Worm (Caenorhabditis elegans) whole organism, L2 larva: ENCODE data around the gene str-264.
A peak's percentile ranks its signal among the peaks of the same experiment; 100 is the strongest.

ENCODE experiments used
- C34F6.9 ChIP-seq: fragments of 150-350 bp; optimal IDR thresholded peaks from 2 replicates; lab custom pipeline; 2014; ENCODE audit warnings: missing biosample characterization, missing genetic modification characterization
- F13H6.1 ChIP-seq: sonication (generic microtip); optimal IDR thresholded peaks from 2 replicates; lab custom pipeline; 2016; ENCODE audit warnings: missing genetic modification characterization, missing compliant biosample characterization
- R02D3.7 ChIP-seq: fragments of 150-350 bp; optimal IDR thresholded peaks from 2 replicates; lab custom pipeline; 2014; ENCODE audit warnings: missing biosample characterization, missing genetic modification characterization
- Y55F3AM.14 ChIP-seq: fragments of 200-800 bp; sonication (Bioruptor generic); optimal IDR thresholded peaks from 2 replicates; lab custom pipeline; 2018; ENCODE audit warnings: mild to moderate bottlenecking, missing genetic modification characterization, missing compliant biosample characterization
- ZK546.5 ChIP-seq: sonication (generic microtip); optimal IDR thresholded peaks from 2 replicates; lab custom pipeline; 2017; ENCODE audit warnings: missing biosample characterization, missing genetic modification characterization
- alr-1 ChIP-seq: fragments of 150-350 bp; optimal IDR thresholded peaks from 2 replicates; lab custom pipeline; 2014; ENCODE audit warnings: missing biosample characterization, missing genetic modification characterization
- aly-2 ChIP-seq: fragments of 150-350 bp; optimal IDR thresholded peaks from 2 replicates; lab custom pipeline; 2014; ENCODE audit warnings: missing biosample characterization, missing genetic modification characterization
- ama-1 ChIP-seq: fragments of 150-350 bp; optimal IDR thresholded peaks from 2 replicates; lab custom pipeline; 2018; ENCODE audit warnings: inconsistent platforms
- ceh-82 ChIP-seq: fragments of 150-350 bp; optimal IDR thresholded peaks from 2 replicates; lab custom pipeline; 2014; ENCODE audit warnings: missing biosample characterization, missing genetic modification characterization
- crh-2 ChIP-seq: sonication (generic microtip); optimal IDR thresholded peaks from 2 replicates; lab custom pipeline; 2017; ENCODE audit warnings: missing biosample characterization, missing genetic modification characterization
- dmd-4 ChIP-seq: sonication (generic microtip); optimal IDR thresholded peaks from 2 replicates; lab custom pipeline; 2017; ENCODE audit warnings: missing biosample characterization, missing genetic modification characterization
- egl-27 ChIP-seq: sonication (generic microtip); optimal IDR thresholded peaks from 3 replicates; lab custom pipeline; 2017; ENCODE audit warnings: missing biosample characterization, missing genetic modification reagents, missing genetic modification characterization
- elt-1 ChIP-seq: fragments of 150-350 bp; optimal IDR thresholded peaks from 2 replicates; lab custom pipeline; 2014; ENCODE audit warnings: missing biosample characterization, missing genetic modification characterization
- fos-1 ChIP-seq: fragments of 150-350 bp; optimal IDR thresholded peaks from 2 replicates; lab custom pipeline; 2014; ENCODE audit warnings: missing biosample characterization, missing genetic modification characterization
- gmeb-1 ChIP-seq: fragments of 150-350 bp; optimal IDR thresholded peaks from 2 replicates; lab custom pipeline; 2014; ENCODE audit warnings: missing biosample characterization, missing genetic modification characterization
- lin-39 ChIP-seq: fragments of 150-350 bp; optimal IDR thresholded peaks from 2 replicates; lab custom pipeline; 2014; ENCODE audit warnings: missing biosample characterization, missing genetic modification reagents, missing genetic modification characterization
- lsy-2 ChIP-seq, 2 experiments: fragments of 150-350 bp in 1 of 2; sonication (generic microtip) in 1 of 2; optimal IDR thresholded peaks; 2 replicates each; lab custom pipeline; 2014 to 2017; ENCODE audit warnings: missing biosample characterization in 2 of 2, missing genetic modification characterization in 2 of 2
- mab-5 ChIP-seq: fragments of 150-350 bp; optimal IDR thresholded peaks from 2 replicates; lab custom pipeline; 2014; ENCODE audit warnings: missing biosample characterization, missing genetic modification characterization
- mdl-1 ChIP-seq, 2 experiments: fragments of 150-350 bp in 1 of 2; sonication (generic microtip) in 1 of 2; optimal IDR thresholded peaks; 2 replicates each; lab custom pipeline; 2017; ENCODE audit warnings: missing biosample characterization in 2 of 2, missing genetic modification characterization in 2 of 2
- nhr-10 ChIP-seq: sonication (generic microtip); optimal IDR thresholded peaks from 2 replicates; lab custom pipeline; 2017; ENCODE audit warnings: missing biosample characterization, missing genetic modification characterization
- nhr-129 ChIP-seq: fragments of 150-350 bp; optimal IDR thresholded peaks from 2 replicates; lab custom pipeline; 2014; ENCODE audit warnings: missing biosample characterization, missing genetic modification characterization
- nhr-21 ChIP-seq: fragments of 150-350 bp; optimal IDR thresholded peaks from 2 replicates; lab custom pipeline; 2014; ENCODE audit warnings: missing biosample characterization, missing genetic modification characterization
- nhr-25 ChIP-seq: fragments of 150-350 bp; sonication (generic microtip); optimal IDR thresholded peaks from 3 replicates; lab custom pipeline; 2014; ENCODE audit warnings: missing biosample characterization, missing genetic modification characterization
- nhr-77 ChIP-seq: fragments of 150-350 bp; optimal IDR thresholded peaks from 2 replicates; lab custom pipeline; 2014; ENCODE audit warnings: missing biosample characterization, missing genetic modification characterization
- sem-4 ChIP-seq: fragments of 150-350 bp; optimal IDR thresholded peaks from 2 replicates; lab custom pipeline; 2014; ENCODE audit warnings: missing biosample characterization, missing genetic modification reagents, missing genetic modification characterization
- skn-1 ChIP-seq: sonication (generic microtip); optimal IDR thresholded peaks from 2 replicates; lab custom pipeline; 2017; ENCODE audit warnings: missing biosample characterization, missing genetic modification characterization
- sma-3 ChIP-seq: sonication (generic microtip); optimal IDR thresholded peaks from 2 replicates; lab custom pipeline; 2016; ENCODE audit warnings: missing genetic modification reagents, missing genetic modification characterization, missing compliant biosample characterization
- snpc-4 ChIP-seq: fragments of 150-350 bp; optimal IDR thresholded peaks from 2 replicates; lab custom pipeline; 2014; ENCODE audit warnings: missing biosample characterization, missing genetic modification characterization
- unc-39 ChIP-seq: fragments of 150-350 bp; optimal IDR thresholded peaks from 2 replicates; lab custom pipeline; 2014; ENCODE audit warnings: missing biosample characterization, missing genetic modification characterization
- unc-62 ChIP-seq: fragments of 150-350 bp; optimal IDR thresholded peaks from 2 replicates; lab custom pipeline; 2014; ENCODE audit warnings: missing biosample characterization, missing genetic modification reagents, missing genetic modification characterization
- zag-1 ChIP-seq: fragments of 150-350 bp; optimal IDR thresholded peaks from 2 replicates; lab custom pipeline; 2014; ENCODE audit warnings: missing biosample characterization, missing genetic modification characterization
- ztf-11 ChIP-seq: sonication (generic microtip); optimal IDR thresholded peaks from 2 replicates; lab custom pipeline; 2017; ENCODE audit warnings: missing biosample characterization, missing genetic modification characterization
- ztf-4 ChIP-seq: fragments of 150-350 bp; optimal IDR thresholded peaks from 2 replicates; lab custom pipeline; 2014; ENCODE audit warnings: missing biosample characterization, missing genetic modification characterization

str-264 gene

ce11 chrV:15492518-15492917, at the start of gene str-264:
str-264 (minus strand) TSS chrV:15492618.
- TF ChIP-seq elt-1: no peak
- no peak for TF ChIP-seq egl-27 (tag; lab: Kevin White, UChicago)
- TF ChIP-seq lin-39 (tag; lab: Kevin White, UChicago): no peak
- no peak for TF ChIP-seq alr-1 (tag; lab: Kevin White, UChicago)
- TF ChIP-seq nhr-10 (tag; lab: Kevin White, UChicago): no peak
- TF ChIP-seq lsy-2 (tag; optimal IDR thresholded peaks at IDR 0.05; lab: Kevin White, UChicago): no peak
- no peak for TF ChIP-seq sem-4 (tag; lab: Kevin White, UChicago)
- no peak for TF ChIP-seq nhr-25 (tag; lab: Kevin White, UChicago)
- TF ChIP-seq Y55F3AM.14 (GFP tag; lab: Kevin White, UChicago): no peak
- no peak for TF ChIP-seq ztf-11 (tag; lab: Kevin White, UChicago)
- TF ChIP-seq unc-39 (tag; lab: Kevin White, UChicago): no peak
- TF ChIP-seq ZK546.5 (tag; lab: Kevin White, UChicago): no peak
- no peak for TF ChIP-seq zag-1 (tag; lab: Kevin White, UChicago)
- TF ChIP-seq mab-5 (tag; lab: Kevin White, UChicago): no peak
- TF ChIP-seq nhr-21: no peak
- TF ChIP-seq crh-2 (tag; lab: Kevin White, UChicago): no peak
- TF ChIP-seq mdl-1 (tag; optimal IDR thresholded peaks at IDR 0.05; lab: Kevin White, UChicago): no peak
- TF ChIP-seq fos-1 (tag; lab: Kevin White, UChicago): no peak
- TF ChIP-seq F13H6.1: no peak
- TF ChIP-seq, all 48 proteins: peak for 0

ce11 chrV:15537923-15538322, 45.5 kb upstream of the str-264 start, which contains the start of gene prde-1:
prde-1 (plus strand) TSS chrV:15538244.
- TF ChIP-seq nhr-25 (tag; lab: Kevin White, UChicago): no peak
- TF ChIP-seq aly-2 (tag; lab: Kevin White, UChicago): no peak
- TF ChIP-seq zag-1 (tag; lab: Kevin White, UChicago): no peak
- TF ChIP-seq F13H6.1: no peak
- no peak for TF ChIP-seq ceh-82 (tag; lab: Kevin White, UChicago)
- TF ChIP-seq ZK546.5 (tag; lab: Kevin White, UChicago): no peak
- TF ChIP-seq nhr-129 (tag; lab: Kevin White, UChicago): no peak
- TF ChIP-seq, all 48 proteins: peak for 0

ce11 chrV:15536320-15536719, 43.9 kb upstream of the str-264 start, which contains the start of gene F21A3.4:
F21A3.4 (plus strand) TSS chrV:15536620.
- TF ChIP-seq ceh-82 (tag; lab: Kevin White, UChicago): no peak
- no peak for TF ChIP-seq egl-27 (tag; lab: Kevin White, UChicago)
- TF ChIP-seq gmeb-1 (tag; lab: Kevin White, UChicago): no peak
- no peak for TF ChIP-seq snpc-4 (tag; lab: Kevin White, UChicago)
- TF ChIP-seq F13H6.1: no peak
- TF ChIP-seq nhr-77 (tag; lab: Kevin White, UChicago): no peak
- no peak for TF ChIP-seq ztf-4 (tag; lab: Kevin White, UChicago)
- no peak for TF ChIP-seq nhr-21
- no peak for TF ChIP-seq C34F6.9
- no peak for TF ChIP-seq dmd-4 (tag; lab: Kevin White, UChicago)
- no peak for TF ChIP-seq aly-2 (tag; lab: Kevin White, UChicago)
- no peak for TF ChIP-seq unc-62 (GFP tag; lab: Kevin White, UChicago)
- no peak for TF ChIP-seq crh-2 (tag; lab: Kevin White, UChicago)
- TF ChIP-seq Y55F3AM.14 (GFP tag; lab: Kevin White, UChicago): no peak
- TF ChIP-seq ama-1: no peak

DNA sequence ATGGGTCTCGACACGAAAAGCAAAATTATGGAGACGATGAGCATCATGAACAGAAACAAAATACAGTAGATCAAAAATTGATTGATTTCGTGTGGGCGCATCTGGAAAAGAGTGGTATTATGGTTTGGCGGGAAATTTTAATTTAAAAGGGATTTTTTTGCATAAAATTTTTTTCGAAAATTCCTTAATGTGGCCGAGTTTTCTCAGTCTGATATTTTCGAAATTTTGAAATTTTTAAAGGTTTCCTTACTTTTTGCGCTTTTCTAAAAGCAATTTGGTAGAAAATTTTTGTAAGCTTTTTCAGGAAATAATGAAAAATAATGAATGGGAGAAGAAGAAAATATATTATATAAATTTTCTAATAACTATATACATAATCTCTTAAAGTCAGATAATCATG, 41.4 kb upstream of the str-264 start, which contains the start of gene F21A3.2:
F21A3.2 (minus strand) TSS at position 101 of the 400 bp plus-strand sequence.
- TF ChIP-seq R02D3.7 (tag; lab: Kevin White, UChicago): no peak
- no peak for TF ChIP-seq sma-3 (GFP tag; lab: Kevin White, UChicago)
- TF ChIP-seq snpc-4 (tag; lab: Kevin White, UChicago): no peak
- no peak for TF ChIP-seq skn-1 (tag; lab: Kevin White, UChicago)

- TF ChIP-seq lsy-2 (tag; optimal IDR thresholded peaks at IDR 0.05; lab: Kevin White, UChicago) (no peak), fos-1 (tag; lab: Kevin White, UChicago) (peak; percentile 49)
Observed at ce11 chrV:15533096-15533495, 40.7 kb upstream of the str-264 start, which contains the start of gene F21A3.11. F21A3.11 (minus strand) TSS chrV:15533212.
